Fruit fly (Drosophila melanogaster) whole organism, embryonic: ENCODE results near the gene Dpm1.

Source experiments
- Bdp1 ChIP-seq: fragments of 200-800 bp; sonication (Bioruptor generic); optimal IDR thresholded peaks from 3 replicates; lab custom pipeline; 2016; ENCODE audit warnings: missing biosample characterization, missing genetic modification characterization
- BtbVII ChIP-seq: fragments of 200-800 bp; sonication (Bioruptor generic); optimal IDR thresholded peaks from 3 replicates; lab custom pipeline; 2017; ENCODE audit warnings: missing biosample characterization, mild to moderate bottlenecking, missing genetic modification characterization
- Bteb2 ChIP-seq: fragments of 200-800 bp; sonication (Bioruptor generic); optimal IDR thresholded peaks from 2 replicates; lab custom pipeline; 2016; ENCODE audit warnings: missing biosample characterization, missing genetic modification characterization
- CG1024 ChIP-seq: fragments of 200-800 bp; sonication (Bioruptor generic); IDR thresholded peaks from 2 replicates; pipeline ENCODE4 v1.3.6; 2022; ENCODE audit warnings: missing biosample characterization, missing genetic modification characterization
- CG10366 ChIP-seq: fragments of 200-800 bp; sonication (Bioruptor generic); IDR thresholded peaks from 2 replicates; pipeline ENCODE4 v1.3.6; 2022; ENCODE audit warnings: missing biosample characterization, missing genetic modification characterization
- CG10654 ChIP-seq: fragments of 200-800 bp; sonication (Bioruptor generic); optimal IDR thresholded peaks from 2 replicates; lab custom pipeline; 2016; ENCODE audit warnings: missing biosample characterization, missing genetic modification characterization
- CG12942 ChIP-seq: fragments of 200-800 bp; sonication (Bioruptor generic); optimal IDR thresholded peaks from 3 replicates; lab custom pipeline; 2016; ENCODE audit warnings: missing biosample characterization, missing genetic modification characterization
- CG13624 ChIP-seq: fragments of 200-800 bp; sonication (Bioruptor generic); optimal IDR thresholded peaks from 2 replicates; lab custom pipeline; 2016; ENCODE audit warnings: missing biosample characterization, missing genetic modification characterization
- CG14014 ChIP-seq: fragments of 200-800 bp; sonication (Bioruptor generic); IDR thresholded peaks from 2 replicates; pipeline ENCODE4 v1.3.6; 2022; ENCODE audit warnings: missing biosample characterization, missing genetic modification characterization
- CG14441 ChIP-seq: fragments of 200-800 bp; sonication (Bioruptor generic); IDR thresholded peaks from 2 replicates; pipeline ENCODE4 v1.3.6; 2022; ENCODE audit warnings: missing biosample characterization, missing genetic modification characterization
- CG1529 ChIP-seq: fragments of 200-800 bp; sonication (Bioruptor generic); optimal IDR thresholded peaks from 3 replicates; lab custom pipeline; 2018; ENCODE audit warnings: missing biosample characterization, missing genetic modification characterization
- CG16815 ChIP-seq: fragments of 200-800 bp; sonication (Bioruptor generic); optimal IDR thresholded peaks from 3 replicates; lab custom pipeline; 2017; ENCODE audit warnings: missing biosample characterization, mild to moderate bottlenecking, missing genetic modification characterization
- CG17359 ChIP-seq: fragments of 200-800 bp; sonication (Bioruptor generic); optimal IDR thresholded peaks from 3 replicates; lab custom pipeline; 2018; ENCODE audit warnings: missing biosample characterization, mild to moderate bottlenecking, missing genetic modification characterization, moderate library complexity
- CG17912 ChIP-seq: fragments of 200-800 bp; sonication (Bioruptor generic); optimal IDR thresholded peaks from 2 replicates; lab custom pipeline; 2018; ENCODE audit warnings: missing biosample characterization, mild to moderate bottlenecking, missing genetic modification characterization
- CG18476 ChIP-seq: fragments of 200-800 bp; sonication (Bioruptor generic); optimal IDR thresholded peaks from 2 replicates; lab custom pipeline; 2016; ENCODE audit warnings: missing biosample characterization, mild to moderate bottlenecking, missing genetic modification characterization
- CG2199 ChIP-seq: fragments of 200-800 bp; sonication (Bioruptor generic); IDR thresholded peaks from 3 replicates; pipeline ENCODE4 v1.3.6; 2022; ENCODE audit warnings: missing biosample characterization, missing genetic modification characterization
- CG31224 ChIP-seq: fragments of 200-800 bp; sonication (Bioruptor generic); IDR thresholded peaks from 2 replicates; pipeline ENCODE4 v1.3.6; 2022; ENCODE audit warnings: missing biosample characterization, missing genetic modification characterization
- CG32532 ChIP-seq: fragments of 200-800 bp; sonication (Bioruptor generic); IDR thresholded peaks from 2 replicates; pipeline ENCODE4 v1.3.6; 2022; ENCODE audit warnings: missing biosample characterization, missing genetic modification characterization
- CG3995 ChIP-seq: fragments of 200-800 bp; sonication (Bioruptor generic); optimal IDR thresholded peaks from 3 replicates; lab custom pipeline; 2016; ENCODE audit warnings: missing biosample characterization, missing genetic modification characterization
- CG4854 ChIP-seq: fragments of 200-800 bp; sonication (Bioruptor generic); optimal IDR thresholded peaks from 2 replicates; lab custom pipeline; 2016; ENCODE audit warnings: missing biosample characterization, missing genetic modification characterization, inconsistent platforms
- CG6654 ChIP-seq: fragments of 200-800 bp; sonication (Bioruptor generic); optimal IDR thresholded peaks from 2 replicates; lab custom pipeline; 2017; ENCODE audit warnings: missing biosample characterization, mild to moderate bottlenecking, missing genetic modification characterization
- D ChIP-seq, 2 experiments: fragments of 200-800 bp in 1 of 2; fragments of >200 bp in 1 of 2; sonication (Bioruptor generic) in 1 of 2; optimal IDR thresholded peaks; 2 replicates in 1 of 2; 3 replicates in 1 of 2; lab custom pipeline; 2017; ENCODE audit warnings: mild to moderate bottlenecking in 1 of 2, missing biosample characterization in 1 of 2, missing genetic modification characterization in 1 of 2, missing genetic modification reagents in 1 of 2
- E2f2 ChIP-seq: fragments of 200-800 bp; sonication (Bioruptor generic); IDR thresholded peaks from 2 replicates; pipeline ENCODE4 v1.3.6; 2022; ENCODE audit warnings: missing biosample characterization, missing genetic modification characterization
- Ets97D ChIP-seq: fragments of 200-800 bp; sonication (Bioruptor generic); optimal IDR thresholded peaks from 3 replicates; lab custom pipeline; 2016; ENCODE audit warnings: missing biosample characterization, missing genetic modification characterization
- Fer3 ChIP-seq: fragments of 200-800 bp; sonication (Bioruptor generic); optimal IDR thresholded peaks from 2 replicates; lab custom pipeline; 2018; ENCODE audit warnings: missing biosample characterization, mild to moderate bottlenecking, missing genetic modification characterization, moderate library complexity
- Gsc ChIP-seq: fragments of 200-800 bp; sonication (Bioruptor generic); IDR thresholded peaks from 2 replicates; pipeline ENCODE4 v1.3.6; 2022; ENCODE audit warnings: missing biosample characterization, missing genetic modification characterization
- H15 ChIP-seq: fragments of 200-800 bp; sonication (Bioruptor generic); IDR thresholded peaks from 3 replicates; pipeline ENCODE4 v1.3.6; 2022; ENCODE audit warnings: missing biosample characterization, missing genetic modification characterization
- Oli ChIP-seq: fragments of 200-800 bp; sonication (Bioruptor generic); optimal IDR thresholded peaks from 2 replicates; lab custom pipeline; 2018; ENCODE audit warnings: missing biosample characterization, mild to moderate bottlenecking, missing genetic modification characterization, moderate library complexity
- PHDP ChIP-seq: fragments of 200-800 bp; sonication (Bioruptor generic); optimal IDR thresholded peaks from 3 replicates; lab custom pipeline; 2018; ENCODE audit warnings: missing biosample characterization, mild to moderate bottlenecking, missing genetic modification characterization, moderate library complexity
- Six4 ChIP-seq: fragments of 200-800 bp; sonication (Bioruptor generic); optimal IDR thresholded peaks from 2 replicates; lab custom pipeline; 2016; ENCODE audit warnings: missing biosample characterization, missing genetic modification characterization
- Usf ChIP-seq: fragments of 200-800 bp; sonication (Bioruptor generic); optimal IDR thresholded peaks from 2 replicates; lab custom pipeline; 2017; ENCODE audit warnings: missing genotype, missing biosample characterization, missing genetic modification characterization
- Xrp1 ChIP-seq: fragments of 200-800 bp; sonication (Bioruptor generic); IDR thresholded peaks from 2 replicates; pipeline ENCODE4 v1.3.6; 2022; ENCODE audit warnings: missing biosample characterization, missing genetic modification characterization
- YL-1 ChIP-seq: fragments of 200-800 bp; sonication (Bioruptor generic); optimal IDR thresholded peaks from 3 replicates; lab custom pipeline; 2017; ENCODE audit warnings: missing biosample characterization, mild to moderate bottlenecking, missing genetic modification characterization
- az2 ChIP-seq: fragments of 200-800 bp; sonication (Bioruptor generic); optimal IDR thresholded peaks from 3 replicates; lab custom pipeline; 2016; ENCODE audit warnings: missing biosample characterization, missing genetic modification characterization
- bab2 ChIP-seq: fragments of 200-800 bp; sonication (Bioruptor generic); optimal IDR thresholded peaks from 2 replicates; lab custom pipeline; 2016; ENCODE audit warnings: missing biosample characterization, missing genetic modification characterization
- bowl ChIP-seq: fragments of 200-800 bp; sonication (Bioruptor generic); IDR thresholded peaks from 2 replicates; pipeline ENCODE4 v1.3.6; 2022; ENCODE audit warnings: missing biosample characterization, missing genetic modification characterization
- corto ChIP-seq: fragments of 200-800 bp; sonication (Bioruptor generic); optimal IDR thresholded peaks from 2 replicates; lab custom pipeline; 2016; ENCODE audit warnings: missing biosample characterization, mild to moderate bottlenecking, missing genetic modification characterization, moderate library complexity
- croc ChIP-seq: fragments of 200-800 bp; sonication (Bioruptor generic); conservative IDR thresholded peaks from 3 replicates; pipeline ENCODE4 v1.3.6; 2022; ENCODE audit warnings: missing biosample characterization, missing genetic modification characterization
- dati ChIP-seq: fragments of 200-800 bp; sonication (Bioruptor generic); IDR thresholded peaks from 2 replicates; pipeline ENCODE4 v1.3.6; 2022; ENCODE audit warnings: missing biosample characterization, missing genetic modification characterization
- dm ChIP-seq: fragments of 200-800 bp; sonication (Bioruptor generic); optimal IDR thresholded peaks from 3 replicates; lab custom pipeline; 2016; ENCODE audit warnings: missing biosample characterization, missing genetic modification characterization
- fru ChIP-seq: fragments of >200 bp; optimal IDR thresholded peaks from 2 replicates; lab custom pipeline; 2017
- hb ChIP-seq: fragments of 200-800 bp; sonication (Bioruptor generic); IDR thresholded peaks from 3 replicates; pipeline ENCODE4 v1.3.6; 2022; ENCODE audit warnings: missing biosample characterization, missing genetic modification characterization; ENCODE audit not compliant: partially characterized antibody
- her ChIP-seq: fragments of 200-800 bp; sonication (Bioruptor generic); optimal IDR thresholded peaks from 2 replicates; lab custom pipeline; 2016; ENCODE audit warnings: missing biosample characterization, missing genetic modification characterization
- insv ChIP-seq, 2 experiments: fragments of 200-800 bp; sonication (Bioruptor generic); optimal IDR thresholded peaks; 3 replicates each; lab custom pipeline; 2016 to 2018; ENCODE audit warnings: missing biosample characterization in 2 of 2, missing genetic modification characterization in 2 of 2
- lab ChIP-seq: fragments of 200-800 bp; sonication (Bioruptor generic); optimal IDR thresholded peaks from 3 replicates; lab custom pipeline; 2017; ENCODE audit warnings: missing biosample characterization, missing genetic modification characterization, mild to moderate bottlenecking, moderate library complexity, missing genetic modification reagents
- sc ChIP-seq, 3 experiments: fragments of >200 bp in 2 of 3; fragments of 200-800 bp in 1 of 3; sonication (Bioruptor generic) in 1 of 3; optimal IDR thresholded peaks; 2 replicates in 2 of 3; 3 replicates in 1 of 3; lab custom pipeline; 2017; ENCODE audit warnings: mild to moderate bottlenecking in 1 of 3, missing biosample characterization in 1 of 3, missing genetic modification characterization in 1 of 3, missing genetic modification reagents in 1 of 3
- sisA ChIP-seq: fragments of 200-800 bp; sonication (Bioruptor generic); IDR thresholded peaks from 2 replicates; pipeline ENCODE4 v1.3.6; 2022; ENCODE audit warnings: missing biosample characterization, missing genetic modification characterization
- ttk ChIP-seq: fragments of 200-800 bp; sonication (Bioruptor generic); IDR thresholded peaks from 2 replicates; pipeline ENCODE4 v2.1.2; 2022; ENCODE audit warnings: missing biosample characterization, missing genetic modification characterization
- vnd ChIP-seq: fragments of 200-800 bp; sonication (Bioruptor generic); IDR thresholded peaks from 3 replicates; pipeline ENCODE4 v1.3.6; 2022; ENCODE audit warnings: missing biosample characterization, missing genetic modification characterization; ENCODE audit not compliant: partially characterized antibody

The Dpm1 gene

DNA sequence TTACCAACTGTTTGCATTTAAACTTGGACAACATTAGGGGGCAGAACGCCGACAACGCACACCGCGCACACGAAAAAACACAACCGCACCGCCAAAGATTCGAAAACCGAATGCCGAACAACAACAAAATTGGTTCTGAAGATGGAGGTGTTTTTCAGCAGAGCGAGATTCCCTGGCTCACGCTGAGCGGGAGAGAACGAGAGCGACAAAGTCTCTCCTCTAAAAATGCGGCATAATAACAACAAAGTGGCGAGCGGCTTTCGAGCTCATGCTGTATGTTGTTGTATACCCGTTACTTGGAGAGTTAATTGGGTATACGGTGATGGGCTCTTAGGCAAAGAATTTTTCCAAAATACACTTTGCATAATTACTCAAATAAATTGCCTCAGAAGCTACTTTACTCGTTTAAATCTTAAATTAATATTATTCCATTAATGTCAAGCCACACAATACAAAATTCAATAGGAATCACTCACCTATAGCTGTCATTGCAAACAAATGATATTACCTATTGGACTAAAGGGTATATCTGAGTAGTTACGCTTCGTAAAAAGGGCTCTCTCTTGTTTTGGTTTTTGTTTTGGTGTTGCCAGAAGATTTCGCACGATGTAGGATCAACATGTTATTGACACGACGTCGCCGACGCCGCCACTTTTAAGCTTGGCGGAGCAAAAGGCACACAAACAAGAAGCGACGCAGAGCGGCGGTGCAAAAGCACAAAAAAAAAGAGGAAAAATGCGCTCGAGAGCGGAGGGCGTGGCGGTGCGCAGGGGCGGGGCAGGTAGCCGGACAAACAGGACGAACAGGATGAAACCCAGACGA, 46.5 kb upstream of the Dpm1 start (continued):
- TF ChIP-seq corto = peak; percentile 89
- peak; percentile 28 for TF ChIP-seq CG12942
- TF ChIP-seq BtbVII (GFP tag; lab: Kevin White, UChicago) = peak; percentile 74
- TF ChIP-seq az2 = peak; percentile 59
- no peak for TF ChIP-seq hb
- peak; percentile 81 for TF ChIP-seq lab (GFP tag; lab: Kevin White, UChicago)
- TF ChIP-seq Six4 (GFP tag; lab: Kevin White, UChicago) = no peak
- peak; percentile 62 for TF ChIP-seq CG18476 (GFP tag; lab: Kevin White, UChicago)
- TF ChIP-seq CG2199 (GFP tag; lab: Robert Waterston, UW) = 0 out of 3 replicates have a peak, but pooled peaks have one; percentile 15
- peak in 1 of 2 experiments; percentile 13 for TF ChIP-seq insv (GFP tag; optimal IDR thresholded peaks at IDR 0.05; lab: Kevin White, UChicago)
- TF ChIP-seq Usf (GFP tag; lab: Kevin White, UChicago) = peak; percentile 34
- peak; percentile 63 for TF ChIP-seq Oli (tag; lab: Kevin White, UChicago)
- TF ChIP-seq Ets97D = peak; percentile 32
- peak; percentile 60; the same call in 1 of the 2 replicates for TF ChIP-seq CG31224 (GFP tag; lab: Robert Waterston, UW)
- TF ChIP-seq CG13624 (GFP tag; lab: Kevin White, UChicago) = no peak
- peak; percentile 12 for TF ChIP-seq bab2 (GFP tag; lab: Kevin White, UChicago)
- no peak for TF ChIP-seq vnd (GFP tag; lab: Robert Waterston, UW)
- TF ChIP-seq CG4854 (GFP tag; lab: Kevin White, UChicago) = peak; percentile 51
- no peak for TF ChIP-seq CG6654 (GFP tag; lab: Kevin White, UChicago)
- no peak for TF ChIP-seq sc (optimal IDR thresholded peaks at IDR 0.05; lab: Kevin White, UChicago)
- TF ChIP-seq sc (GFP tag; optimal IDR thresholded peaks at IDR 0.05; lab: Kevin White, UChicago) = no peak
- peak; percentile 65 for TF ChIP-seq CG32532 (GFP tag; lab: Robert Waterston, UW)
- peak; percentile 65 for TF ChIP-seq sisA (GFP tag; lab: Robert Waterston, UW)
- no peak for TF ChIP-seq CG17912 (GFP tag; lab: Kevin White, UChicago)
- TF ChIP-seq her (GFP tag; lab: Kevin White, UChicago) = peak; percentile 16
- TF ChIP-seq Fer3 (tag; lab: Kevin White, UChicago) = peak; percentile 66
- no peak for TF ChIP-seq dm
- no peak for TF ChIP-seq dati (GFP tag; lab: Robert Waterston, UW)
- TF ChIP-seq H15 = no peak
- TF ChIP-seq D (optimal IDR thresholded peaks at IDR 0.05; lab: Kevin White, UChicago) = no peak
- TF ChIP-seq D (GFP tag; optimal IDR thresholded peaks at IDR 0.05; lab: Kevin White, UChicago) = peak; percentile 44
- TF ChIP-seq Bteb2 (GFP tag; lab: Kevin White, UChicago) = peak; percentile 67
- no peak for TF ChIP-seq Gsc (GFP tag; lab: Robert Waterston, UW)
- peak; percentile 66 for TF ChIP-seq CG14441 (GFP tag; lab: Robert Waterston, UW)
- peak; percentile 52 for TF ChIP-seq CG10366 (GFP tag; lab: Robert Waterston, UW)
- no peak for TF ChIP-seq fru
- TF ChIP-seq ttk = 0 out of 2 replicates have a peak, but pooled peaks have one; percentile 6
- TF ChIP-seq croc (GFP tag; lab: Robert Waterston, UW) = no peak
- peak; percentile 43 for TF ChIP-seq CG16815
- peak; percentile 1 for TF ChIP-seq CG10654 (GFP tag; lab: Kevin White, UChicago)
- no peak for TF ChIP-seq bowl (GFP tag; lab: Robert Waterston, UW)
- no peak for TF ChIP-seq CG3995 (GFP tag; lab: Kevin White, UChicago)
- peak; percentile 66 for TF ChIP-seq Bdp1
- TF ChIP-seq YL-1 (GFP tag; lab: Kevin White, UChicago) = no peak
- peak; percentile 67; the same call in 1 of the 2 replicates for TF ChIP-seq Xrp1
- TF ChIP-seq CG1529 (GFP tag; lab: Kevin White, UChicago) = no peak
- peak; percentile 70 for TF ChIP-seq CG17359
- no peak for TF ChIP-seq E2f2 (GFP tag; lab: Robert Waterston, UW)
- TF ChIP-seq PHDP (tag; lab: Kevin White, UChicago) = peak; percentile 78
- peak; percentile 62 for TF ChIP-seq CG14014
- TF ChIP-seq CG1024 (GFP tag; lab: Robert Waterston, UW) = no peak
